Fruit fly (Drosophila melanogaster): ENCODE results near the gene osp.

DNA sequence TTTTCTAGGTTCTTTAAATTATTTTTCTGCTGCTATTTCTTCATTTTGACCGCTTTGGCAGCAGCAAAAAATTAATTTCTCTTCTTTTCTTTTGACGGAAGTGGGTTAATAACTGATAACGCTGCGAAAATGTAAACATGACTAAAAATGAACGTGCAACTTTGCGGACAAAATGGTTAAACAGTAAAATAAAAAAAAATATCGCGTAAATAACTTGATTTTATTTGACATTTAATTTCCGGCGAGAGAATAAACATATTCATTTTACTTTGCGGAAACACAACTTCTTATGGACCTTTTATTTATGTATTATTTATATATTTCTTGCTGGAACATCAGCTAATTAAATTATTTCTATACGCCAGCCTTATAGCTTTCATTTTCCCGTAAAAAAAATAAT is 12.4 kb downstream of the osp start:
- no peak for TF ChIP-seq CG8478 (optimal IDR thresholded peaks at IDR 0.05)
- no peak for TF ChIP-seq Dll (optimal IDR thresholded peaks at IDR 0.05)
- no peak for TF ChIP-seq psq (optimal IDR thresholded peaks at IDR 0.05)
- no peak for TF ChIP-seq pan (optimal IDR thresholded peaks at IDR 0.05)
- TF ChIP-seq EcR (GFP tag; optimal IDR thresholded peaks at IDR 0.05): no peak

All from whole organism.